Worm (Caenorhabditis elegans) whole organism, L3 larva: ENCODE data around the gene rec-8.

Source experiments
- R02D3.7 ChIP-seq: fragments of 150-350 bp; optimal IDR thresholded peaks from 2 replicates; lab custom pipeline; 2014; ENCODE audit warnings: missing biosample characterization, missing genetic modification characterization
- ZK546.5 ChIP-seq: sonication (generic microtip); optimal IDR thresholded peaks from 2 replicates; lab custom pipeline; 2017; ENCODE audit warnings: missing biosample characterization, missing genetic modification characterization
- aly-2 ChIP-seq: fragments of 150-350 bp; optimal IDR thresholded peaks from 2 replicates; lab custom pipeline; 2014; ENCODE audit warnings: missing biosample characterization, missing genetic modification characterization
- ama-1 ChIP-seq: fragments of 150-350 bp; optimal IDR thresholded peaks from 2 replicates; lab custom pipeline; 2018
- ceh-28 ChIP-seq: fragments of 150-350 bp; optimal IDR thresholded peaks from 2 replicates; lab custom pipeline; 2014; ENCODE audit warnings: missing biosample characterization, missing genetic modification reagents, missing genetic modification characterization
- ceh-82 ChIP-seq: fragments of 150-350 bp; optimal IDR thresholded peaks from 2 replicates; lab custom pipeline; 2014; ENCODE audit warnings: missing biosample characterization, missing genetic modification characterization
- ceh-9 ChIP-seq: sonication (generic microtip); optimal IDR thresholded peaks from 2 replicates; lab custom pipeline; 2018; ENCODE audit warnings: missing biosample characterization, missing genetic modification characterization
- daf-12 ChIP-seq: fragments of 150-350 bp; optimal IDR thresholded peaks from 2 replicates; lab custom pipeline; 2014; ENCODE audit warnings: missing biosample characterization, missing genetic modification reagents, missing genetic modification characterization
- egl-27 ChIP-seq: sonication (generic microtip); optimal IDR thresholded peaks from 4 replicates; lab custom pipeline; 2017; ENCODE audit warnings: missing biosample characterization, missing genetic modification reagents, missing genetic modification characterization
- egl-5 ChIP-seq: fragments of 150-350 bp; optimal IDR thresholded peaks from 2 replicates; lab custom pipeline; 2017; ENCODE audit warnings: missing biosample characterization, missing genetic modification reagents, missing genetic modification characterization, inconsistent platforms
- elt-1 ChIP-seq: fragments of 150-350 bp; optimal IDR thresholded peaks from 2 replicates; lab custom pipeline; 2014; ENCODE audit warnings: missing biosample characterization, missing genetic modification characterization
- elt-2 ChIP-seq: sonication (generic microtip); optimal IDR thresholded peaks from 2 replicates; lab custom pipeline; 2016; ENCODE audit warnings: missing genetic modification reagents, mild to moderate bottlenecking, missing genetic modification characterization, missing compliant biosample characterization
- elt-3 ChIP-seq, 3 experiments: fragments of 150-350 bp in 1 of 3; sonication (generic microtip) in 2 of 3; optimal IDR thresholded peaks; 2 replicates in 2 of 3; 4 replicates in 1 of 3; lab custom pipeline; 2014 to 2017; ENCODE audit warnings: missing biosample characterization in 3 of 3, missing genetic modification characterization in 3 of 3
- eor-1 ChIP-seq, 2 experiments: fragments of 150-350 bp; optimal IDR thresholded peaks; 2 replicates each; lab custom pipeline; 2014 to 2018; ENCODE audit warnings: missing biosample characterization in 2 of 2, missing genetic modification characterization in 2 of 2
- fkh-10 ChIP-seq: sonication (generic microtip); optimal IDR thresholded peaks from 2 replicates; lab custom pipeline; 2017; ENCODE audit warnings: missing biosample characterization, missing genetic modification reagents, missing genetic modification characterization
- fkh-2 ChIP-seq: fragments of 150-350 bp; optimal IDR thresholded peaks from 2 replicates; lab custom pipeline; 2014; ENCODE audit warnings: missing biosample characterization, missing genetic modification reagents, missing genetic modification characterization
- fos-1 ChIP-seq: fragments of 150-350 bp; optimal IDR thresholded peaks from 2 replicates; lab custom pipeline; 2014; ENCODE audit warnings: missing biosample characterization, missing genetic modification characterization
- jun-1 ChIP-seq: fragments of 150-350 bp; optimal IDR thresholded peaks from 2 replicates; lab custom pipeline; 2014; ENCODE audit warnings: missing biosample characterization, missing genetic modification reagents, missing genetic modification characterization
- lin-15B ChIP-seq: fragments of 150-350 bp; optimal IDR thresholded peaks from 2 replicates; lab custom pipeline; 2014; ENCODE audit warnings: missing biosample characterization, missing genetic modification characterization
- lin-39 ChIP-seq: fragments of 150-350 bp; optimal IDR thresholded peaks from 2 replicates; lab custom pipeline; 2018; ENCODE audit warnings: missing biosample characterization, missing genetic modification reagents, missing genetic modification characterization
- lsy-12 ChIP-seq: sonication (generic microtip); optimal IDR thresholded peaks from 2 replicates; lab custom pipeline; 2016; ENCODE audit warnings: mild to moderate bottlenecking, missing genetic modification characterization, missing compliant biosample characterization
- mdl-1 ChIP-seq: fragments of 150-350 bp; optimal IDR thresholded peaks from 2 replicates; lab custom pipeline; 2014; ENCODE audit warnings: missing biosample characterization, missing genetic modification characterization
- mml-1 ChIP-seq: fragments of 150-350 bp; sonication (generic microtip); optimal IDR thresholded peaks from 3 replicates; lab custom pipeline; 2014; ENCODE audit warnings: missing biosample characterization, missing genetic modification characterization
- nfya-1 ChIP-seq: sonication (generic microtip); optimal IDR thresholded peaks from 2 replicates; lab custom pipeline; 2017; ENCODE audit warnings: missing genetic modification characterization, mild to moderate bottlenecking, missing compliant biosample characterization, antibody characterized with exemption, moderate library complexity; ENCODE audit not compliant: insufficient read depth
- nhr-11 ChIP-seq: fragments of 150-350 bp; optimal IDR thresholded peaks from 2 replicates; lab custom pipeline; 2014; ENCODE audit warnings: missing biosample characterization, missing genetic modification characterization
- nhr-12 ChIP-seq: fragments of 150-350 bp; optimal IDR thresholded peaks from 2 replicates; lab custom pipeline; 2014; ENCODE audit warnings: missing biosample characterization, missing genetic modification characterization
- nhr-23 ChIP-seq: fragments of 150-350 bp; optimal IDR thresholded peaks from 2 replicates; lab custom pipeline; 2014; ENCODE audit warnings: missing biosample characterization, missing genetic modification reagents, missing genetic modification characterization
- nhr-237 ChIP-seq: fragments of 150-350 bp; optimal IDR thresholded peaks from 2 replicates; lab custom pipeline; 2014; ENCODE audit warnings: missing biosample characterization, missing genetic modification characterization
- nhr-25 ChIP-seq: sonication (generic microtip); optimal IDR thresholded peaks from 2 replicates; lab custom pipeline; 2017; ENCODE audit warnings: missing biosample characterization, missing genetic modification characterization
- nhr-28 ChIP-seq: fragments of 150-350 bp; optimal IDR thresholded peaks from 2 replicates; lab custom pipeline; 2014; ENCODE audit warnings: missing biosample characterization, missing genetic modification characterization
- nhr-43 ChIP-seq: sonication (generic microtip); optimal IDR thresholded peaks from 2 replicates; lab custom pipeline; 2016; ENCODE audit warnings: mild to moderate bottlenecking, missing genetic modification characterization, missing compliant biosample characterization; ENCODE audit not compliant: poor library complexity, severe bottlenecking
- nhr-67 ChIP-seq: fragments of 150-350 bp; optimal IDR thresholded peaks from 2 replicates; lab custom pipeline; 2014; ENCODE audit warnings: missing biosample characterization, missing genetic modification characterization
- nhr-76 ChIP-seq: fragments of 150-350 bp; sonication (generic microtip); optimal IDR thresholded peaks from 5 replicates; lab custom pipeline; 2014; ENCODE audit warnings: missing biosample characterization, missing genetic modification characterization
- nhr-77 ChIP-seq: fragments of 150-350 bp; optimal IDR thresholded peaks from 2 replicates; lab custom pipeline; 2014; ENCODE audit warnings: missing biosample characterization, missing genetic modification characterization
- pha-4 ChIP-seq: fragments of 150-350 bp; optimal IDR thresholded peaks from 2 replicates; lab custom pipeline; 2014; ENCODE audit warnings: missing biosample characterization, missing genetic modification reagents, missing genetic modification characterization
- pqm-1 ChIP-seq: fragments of 150-350 bp; optimal IDR thresholded peaks from 2 replicates; lab custom pipeline; 2017; ENCODE audit warnings: missing biosample characterization, missing genetic modification characterization, inconsistent platforms
- sea-2 ChIP-seq: fragments of 150-350 bp; sonication (generic microtip); optimal IDR thresholded peaks from 4 replicates; lab custom pipeline; 2014; ENCODE audit warnings: missing biosample characterization, missing genetic modification reagents, missing genetic modification characterization
- skn-1 ChIP-seq: fragments of 150-350 bp; optimal IDR thresholded peaks from 2 replicates; lab custom pipeline; 2014; ENCODE audit warnings: missing biosample characterization, missing genetic modification characterization
- snpc-4 ChIP-seq: fragments of 150-350 bp; optimal IDR thresholded peaks from 2 replicates; lab custom pipeline; 2014; ENCODE audit warnings: missing biosample characterization, missing genetic modification characterization
- tbx-2 ChIP-seq: sonication (generic microtip); optimal IDR thresholded peaks from 2 replicates; lab custom pipeline; 2016; ENCODE audit warnings: mild to moderate bottlenecking, missing genetic modification characterization, missing compliant biosample characterization
- unc-39 ChIP-seq: sonication (generic microtip); optimal IDR thresholded peaks from 4 replicates; lab custom pipeline; 2017; ENCODE audit warnings: missing biosample characterization, missing genetic modification characterization
- unc-62 ChIP-seq: fragments of 150-350 bp; sonication (generic microtip); optimal IDR thresholded peaks from 4 replicates; lab custom pipeline; 2014; ENCODE audit warnings: missing biosample characterization, missing genetic modification reagents, missing genetic modification characterization
- zag-1 ChIP-seq: fragments of 150-350 bp; optimal IDR thresholded peaks from 2 replicates; lab custom pipeline; 2014; ENCODE audit warnings: missing biosample characterization, missing genetic modification characterization
- ztf-11 ChIP-seq: fragments of 150-350 bp; optimal IDR thresholded peaks from 2 replicates; lab custom pipeline; 2014; ENCODE audit warnings: missing biosample characterization, missing genetic modification characterization
- ztf-4 ChIP-seq: fragments of 150-350 bp; optimal IDR thresholded peaks from 2 replicates; lab custom pipeline; 2014; ENCODE audit warnings: missing biosample characterization, missing genetic modification characterization

rec-8 gene

DNA sequence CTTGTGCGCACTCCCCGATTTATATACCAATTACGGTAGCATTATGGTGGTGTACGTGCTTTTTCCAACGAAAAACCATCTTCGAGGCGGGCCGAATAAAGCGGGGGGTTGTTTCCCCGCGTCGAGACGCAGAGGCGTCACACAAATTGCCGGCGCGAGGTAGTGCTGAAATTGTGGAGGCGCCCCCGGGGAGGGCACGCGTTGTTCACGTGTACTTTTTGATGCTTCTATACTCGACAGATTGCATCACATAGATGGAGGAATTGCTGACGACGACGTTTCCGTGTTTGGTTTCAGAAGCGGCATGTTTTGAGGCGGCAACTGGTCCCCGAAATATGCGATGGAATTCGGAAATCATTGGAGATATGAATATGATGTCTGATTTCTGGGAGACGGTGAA, 42.3 kb upstream of the rec-8 start (continued):
- TF ChIP-seq ceh-82 (tag; lab: Kevin White, UChicago) (no peak), lin-39 (tag; lab: Kevin White, UChicago) (peak; percentile 95), daf-12 (no peak), egl-27 (peak; percentile 66), elt-3 (tag; optimal IDR thresholded peaks at IDR 0.05; lab: Kevin White, UChicago) (peak in 1 of 3 experiments; percentile 54), jun-1 (peak; percentile 87), nhr-28 (no peak), nhr-237 (tag; lab: Kevin White, UChicago) (no peak), ceh-28 (peak; percentile 65), nhr-67 (no peak), nfya-1 (tag; lab: Kevin White, UChicago) (peak; percentile 91), mml-1 (tag; lab: Kevin White, UChicago) (peak; percentile 100), lsy-12 (tag; lab: Kevin White, UChicago) (peak; percentile 59), sea-2 (no peak), mdl-1 (tag; lab: Kevin White, UChicago) (peak; percentile 63), R02D3.7 (tag; lab: Kevin White, UChicago) (peak; percentile 66), nhr-43 (peak; percentile 93), ceh-9 (tag; lab: Kevin White, UChicago) (no peak), zag-1 (tag; lab: Kevin White, UChicago) (no peak), snpc-4 (peak; percentile 5)

- TF ChIP-seq ztf-11 (tag; lab: Kevin White, UChicago) (no peak), nhr-67 (no peak), egl-5 (tag; lab: Kevin White, UChicago) (no peak), nhr-43 (peak; percentile 64), nhr-11 (tag; lab: Kevin White, UChicago) (no peak), pqm-1 (tag; lab: Kevin White, UChicago) (peak; percentile 29), nhr-23 (tag; lab: Kevin White, UChicago) (peak; percentile 7), nhr-25 (tag; lab: Kevin White, UChicago) (peak; percentile 44), unc-39 (tag; lab: Kevin White, UChicago) (no peak), nhr-12 (tag; lab: Kevin White, UChicago) (no peak), ama-1 (lab: Kevin White, UChicago) (peak; percentile 1), pha-4 (tag; lab: Kevin White, UChicago) (no peak), fkh-2 (tag; lab: Kevin White, UChicago) (no peak)
- TF ChIP-seq, all 47 proteins: peak for 5
These were observed 41.7 kb upstream of the rec-8 start for ce11 chrIV:13394686-13395085.

DNA sequence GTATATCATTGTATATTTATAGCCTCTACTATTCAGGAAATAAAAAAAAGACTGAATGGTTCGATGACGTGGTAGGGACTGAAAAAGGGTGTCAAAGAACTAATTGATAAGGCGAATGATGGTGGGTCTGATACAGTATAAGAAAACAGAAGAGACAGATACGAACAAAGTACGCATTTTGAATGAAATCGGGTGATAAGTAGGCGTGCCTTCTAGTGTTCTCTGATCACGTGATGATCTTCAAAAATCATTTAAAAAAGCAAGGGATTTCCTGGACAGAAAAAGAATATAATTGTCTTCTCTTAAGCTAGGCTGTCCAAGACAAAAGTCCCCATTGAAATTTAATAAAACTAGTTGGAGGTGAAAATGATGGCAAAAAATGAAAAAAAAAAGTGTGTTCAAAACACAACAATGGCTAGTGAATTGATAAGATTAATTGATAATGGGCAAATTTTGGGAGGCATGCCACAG, 40.3 kb upstream of the rec-8 start:
- TF ChIP-seq ceh-82 (tag; lab: Kevin White, UChicago) (no peak), skn-1 (tag; lab: Kevin White, UChicago) (peak; percentile 61), nhr-11 (tag; lab: Kevin White, UChicago) (no peak), egl-5 (tag; lab: Kevin White, UChicago) (no peak), ztf-11 (tag; lab: Kevin White, UChicago) (no peak), nfya-1 (tag; lab: Kevin White, UChicago) (peak; percentile 9), elt-2 (peak; percentile 90), nhr-28 (peak; percentile 17), nhr-25 (tag; lab: Kevin White, UChicago) (peak; percentile 54), mdl-1 (tag; lab: Kevin White, UChicago) (no peak), snpc-4 (no peak), nhr-77 (peak; percentile 7), egl-27 (no peak), elt-1 (tag; lab: Kevin White, UChicago) (no peak), nhr-23 (tag; lab: Kevin White, UChicago) (peak; percentile 87), lin-15B (no peak), ceh-9 (tag; lab: Kevin White, UChicago) (no peak), ceh-28 (no peak), unc-39 (tag; lab: Kevin White, UChicago) (no peak), lsy-12 (tag; lab: Kevin White, UChicago) (peak; percentile 47), tbx-2 (no peak), nhr-76 (tag; lab: Kevin White, UChicago) (no peak), sea-2 (no peak), ZK546.5 (tag; lab: Kevin White, UChicago) (no peak), lin-39 (tag; lab: Kevin White, UChicago) (no peak), unc-62 (GFP tag; lab: Kevin White, UChicago) (no peak), fkh-2 (tag; lab: Kevin White, UChicago) (no peak), eor-1 (tag; optimal IDR thresholded peaks at IDR 0.05; lab: Kevin White, UChicago) (no peak), zag-1 (tag; lab: Kevin White, UChicago) (no peak), nhr-67 (no peak), daf-12 (no peak), nhr-237 (tag; lab: Kevin White, UChicago) (no peak), mml-1 (tag; lab: Kevin White, UChicago) (no peak), jun-1 (peak; percentile 26), pha-4 (tag; lab: Kevin White, UChicago) (no peak), ztf-4 (peak; percentile 7), nhr-12 (tag; lab: Kevin White, UChicago) (no peak), aly-2 (tag; lab: Kevin White, UChicago) (no peak), fkh-10 (no peak), elt-3 (tag; optimal IDR thresholded peaks at IDR 0.05; lab: Kevin White, UChicago) (peak in 1 of 3 experiments; percentile 7), nhr-43 (peak; percentile 7), fos-1 (tag; lab: Kevin White, UChicago) (no peak)
